Fruit fly (Drosophila melanogaster): ENCODE data around the gene Galk.
A peak's percentile ranks its signal among the peaks of the same experiment; 100 is the strongest.

Gene Galk

DNA sequence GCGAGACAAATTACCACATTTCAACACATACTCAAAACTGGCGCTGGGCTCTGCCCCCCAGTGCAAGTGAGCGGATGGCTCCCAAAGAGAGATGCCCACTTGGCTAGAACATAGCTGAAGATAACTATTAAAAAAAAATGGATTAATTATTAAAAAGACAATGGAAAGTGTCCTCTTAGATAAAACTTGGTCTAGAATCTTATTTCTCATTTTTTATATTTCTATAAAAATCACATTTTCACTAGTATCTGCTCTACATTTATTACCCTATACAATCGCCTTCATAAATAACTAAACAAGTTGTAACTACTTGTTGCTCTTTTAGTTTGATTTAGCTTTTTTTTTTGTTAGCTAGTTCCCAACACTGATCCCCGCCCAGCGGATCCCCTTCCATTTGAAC is 47.0 kb upstream of the Galk start (continued):
- peak; percentile 35 for TF ChIP-seq Blimp-1 (GFP tag; optimal IDR thresholded peaks at IDR 0.05)
- TF ChIP-seq CG17361 (GFP tag; IDR thresholded peaks at IDR 0.05): no peak
- no peak for TF ChIP-seq Rx (GFP tag; IDR thresholded peaks at IDR 0.05)
- peak; percentile 33 for TF ChIP-seq Ssrp (tag; optimal IDR thresholded peaks at IDR 0.05)
- TF ChIP-seq ind (GFP tag; optimal IDR thresholded peaks at IDR 0.05): no peak
- no peak for TF ChIP-seq E2f1 (GFP tag; IDR thresholded peaks at IDR 0.05)
- TF ChIP-seq pan (optimal IDR thresholded peaks at IDR 0.05): no peak
- TF ChIP-seq pan (GFP tag; optimal IDR thresholded peaks at IDR 0.05 in 1 of 2, IDR thresholded peaks at IDR 0.05 in 1 of 2): no peak
- TF ChIP-seq Tbp (GFP tag; optimal IDR thresholded peaks at IDR 0.05): no peak
- TF ChIP-seq yki (optimal IDR thresholded peaks at IDR 0.05): no peak
- no peak for TF ChIP-seq CG12769 (tag; optimal IDR thresholded peaks at IDR 0.05)
- TF ChIP-seq CG17912 (GFP tag; optimal IDR thresholded peaks at IDR 0.05): no peak
- peak; percentile 28 for TF ChIP-seq dmrt99B (tag; optimal IDR thresholded peaks at IDR 0.05)
- no peak for TF ChIP-seq zfh1 (GFP tag; IDR thresholded peaks at IDR 0.05)
- TF ChIP-seq CG11093 (GFP tag; IDR thresholded peaks at IDR 0.05): no peak
- no peak for TF ChIP-seq CG10543 (GFP tag; optimal IDR thresholded peaks at IDR 0.05)
- TF ChIP-seq sima (GFP tag; optimal IDR thresholded peaks at IDR 0.05): no peak
- TF ChIP-seq eve (GFP tag; optimal IDR thresholded peaks at IDR 0.05): peak in 1 of 2 experiments; percentile 56
- TF ChIP-seq CG13624 (GFP tag; optimal IDR thresholded peaks at IDR 0.05): no peak
- TF ChIP-seq pzg (GFP tag; optimal IDR thresholded peaks at IDR 0.05): no peak
- TF ChIP-seq sc (optimal IDR thresholded peaks at IDR 0.05): no peak
- TF ChIP-seq sc (GFP tag; optimal IDR thresholded peaks at IDR 0.05): peak; percentile 34
- TF ChIP-seq sim (GFP tag; IDR thresholded peaks at IDR 0.05): no peak
- no peak for TF ChIP-seq luna (GFP tag; optimal IDR thresholded peaks at IDR 0.05)
- TF ChIP-seq fru (optimal IDR thresholded peaks at IDR 0.05): no peak
- TF ChIP-seq bsh (GFP tag; optimal IDR thresholded peaks at IDR 0.05): peak in 1 of 2 experiments; percentile 45
- no peak for TF ChIP-seq dati (GFP tag; IDR thresholded peaks at IDR 0.05)
- no peak for TF ChIP-seq D (optimal IDR thresholded peaks at IDR 0.05)
- peak; percentile 40 for TF ChIP-seq D (GFP tag; optimal IDR thresholded peaks at IDR 0.05)
- TF ChIP-seq CG18262 (tag; optimal IDR thresholded peaks at IDR 0.05): peak; percentile 28
- TF ChIP-seq cg (GFP tag; optimal IDR thresholded peaks at IDR 0.05): no peak
- no peak for TF ChIP-seq bab2 (GFP tag; optimal IDR thresholded peaks at IDR 0.05)
- peak; percentile 37 for TF ChIP-seq Oli (tag; optimal IDR thresholded peaks at IDR 0.05)
- TF ChIP-seq Gug (GFP tag; IDR thresholded peaks at IDR 0.05): no peak
- TF ChIP-seq Hr39 (optimal IDR thresholded peaks at IDR 0.05): no peak
- no peak for TF ChIP-seq Hmr (GFP tag; optimal IDR thresholded peaks at IDR 0.05)
- no peak for TF ChIP-seq CG16815 (GFP tag; optimal IDR thresholded peaks at IDR 0.05)
- peak; percentile 32 for TF ChIP-seq CG14710 (tag; optimal IDR thresholded peaks at IDR 0.05)
- TF ChIP-seq croc (GFP tag; conservative IDR thresholded peaks at IDR 0.05): 0 out of 3 replicates have a peak, but pooled peaks have one; percentile 27
- peak; percentile 32 for TF ChIP-seq CG17359 (tag; optimal IDR thresholded peaks at IDR 0.05)
- TF ChIP-seq dpn (GFP tag; optimal IDR thresholded peaks at IDR 0.05): no peak
- TF ChIP-seq CG17568 (GFP tag; optimal IDR thresholded peaks at IDR 0.05): no peak
- no peak for TF ChIP-seq klu (GFP tag; IDR thresholded peaks at IDR 0.05)
- no peak for TF ChIP-seq CG4820 (GFP tag; optimal IDR thresholded peaks at IDR 0.05)
- no peak for TF ChIP-seq CG8089 (GFP tag; optimal IDR thresholded peaks at IDR 0.05)
- no peak for TF ChIP-seq Usf (GFP tag; optimal IDR thresholded peaks at IDR 0.05)
- TF ChIP-seq Ptx1 (GFP tag; IDR thresholded peaks at IDR 0.05): peak; percentile 31; the same call in 1 of the 2 replicates
- no peak for TF ChIP-seq Meics (GFP tag; optimal IDR thresholded peaks at IDR 0.05)
- TF ChIP-seq otp (GFP tag; IDR thresholded peaks at IDR 0.05): no peak
- TF ChIP-seq gcm (GFP tag; optimal IDR thresholded peaks at IDR 0.05): no peak
- no peak for TF ChIP-seq kni (GFP tag; optimal IDR thresholded peaks at IDR 0.05)
- TF ChIP-seq sqz (GFP tag; optimal IDR thresholded peaks at IDR 0.05): peak; percentile 9
- peak in 1 of 3 experiments; percentile 34 for TF ChIP-seq Stat92E (GFP tag; optimal IDR thresholded peaks at IDR 0.05)
